Fruit fly (Drosophila melanogaster) whole organism, embryonic: ENCODE measurements around the gene Cyp4g15.

Experiments used
- Atf6 ChIP-seq: fragments of 200-800 bp; sonication (Bioruptor generic); IDR thresholded peaks from 2 replicates; pipeline ENCODE4 v1.3.6; 2022; ENCODE audit warnings: missing biosample characterization, missing genetic modification characterization
- CG10147 ChIP-seq: fragments of 200-800 bp; sonication (Bioruptor generic); optimal IDR thresholded peaks from 2 replicates; lab custom pipeline; 2019; ENCODE audit warnings: missing biosample characterization, mild to moderate bottlenecking, missing genetic modification characterization, moderate library complexity
- CG10366 ChIP-seq: fragments of 200-800 bp; sonication (Bioruptor generic); IDR thresholded peaks from 2 replicates; pipeline ENCODE4 v1.3.6; 2022; ENCODE audit warnings: missing biosample characterization, missing genetic modification characterization
- CG10543 ChIP-seq: fragments of 200-800 bp; sonication (Bioruptor generic); optimal IDR thresholded peaks from 3 replicates; lab custom pipeline; 2017; ENCODE audit warnings: missing biosample characterization, mild to moderate bottlenecking, missing genetic modification characterization, moderate library complexity
- CG10565 ChIP-seq: fragments of 200-800 bp; sonication (Bioruptor generic); optimal IDR thresholded peaks from 3 replicates; lab custom pipeline; 2016; ENCODE audit warnings: missing biosample characterization, mild to moderate bottlenecking, missing genetic modification characterization
- CG11723 ChIP-seq: fragments of 200-800 bp; sonication (Bioruptor generic); optimal IDR thresholded peaks from 2 replicates; lab custom pipeline; 2017; ENCODE audit warnings: missing biosample characterization, mild to moderate bottlenecking, missing genetic modification characterization
- CG12299 ChIP-seq: fragments of 200-800 bp; sonication (Bioruptor generic); optimal IDR thresholded peaks from 2 replicates; lab custom pipeline; 2018; ENCODE audit warnings: missing biosample characterization, mild to moderate bottlenecking, missing genetic modification characterization
- CG13894 ChIP-seq: fragments of 200-800 bp; sonication (Bioruptor generic); optimal IDR thresholded peaks from 3 replicates; lab custom pipeline; 2018; ENCODE audit warnings: missing biosample characterization, mild to moderate bottlenecking, missing genetic modification characterization, moderate library complexity
- CG15514 ChIP-seq: fragments of 200-800 bp; sonication (Bioruptor generic); optimal IDR thresholded peaks from 3 replicates; lab custom pipeline; 2017; ENCODE audit warnings: missing biosample characterization, missing genetic modification characterization, mild to moderate bottlenecking, moderate library complexity, missing genetic modification reagents
- CG16779 ChIP-seq: fragments of 200-800 bp; sonication (Bioruptor generic); IDR thresholded peaks from 2 replicates; pipeline ENCODE4 v1.3.6; 2022; ENCODE audit warnings: missing biosample characterization, missing genetic modification characterization
- CG17568 ChIP-seq: fragments of 200-800 bp; sonication (Bioruptor generic); optimal IDR thresholded peaks from 2 replicates; lab custom pipeline; 2018; ENCODE audit warnings: missing biosample characterization, mild to moderate bottlenecking, missing genetic modification characterization, moderate library complexity
- CG2889 ChIP-seq: fragments of 200-800 bp; sonication (Bioruptor generic); IDR thresholded peaks from 3 replicates; pipeline ENCODE4 v1.3.6; 2022; ENCODE audit warnings: missing biosample characterization, missing genetic modification characterization
- CG30403 ChIP-seq: fragments of 200-800 bp; sonication (Bioruptor generic); optimal IDR thresholded peaks from 3 replicates; lab custom pipeline; 2016; ENCODE audit warnings: missing biosample characterization, missing genetic modification characterization
- CG3407 ChIP-seq: fragments of 200-800 bp; sonication (Bioruptor generic); optimal IDR thresholded peaks from 2 replicates; lab custom pipeline; 2018; ENCODE audit warnings: missing biosample characterization, mild to moderate bottlenecking, missing genetic modification characterization
- CG3726 ChIP-seq: fragments of 200-800 bp; sonication (Bioruptor generic); IDR thresholded peaks from 3 replicates; pipeline ENCODE4, ENCODE4 v1.3.6; 2022; ENCODE audit warnings: missing biosample characterization, missing genetic modification characterization
- CG4707 ChIP-seq: fragments of 200-800 bp; sonication (Bioruptor generic); optimal IDR thresholded peaks from 2 replicates; lab custom pipeline; 2018; ENCODE audit warnings: missing biosample characterization, mild to moderate bottlenecking, missing genetic modification characterization, moderate library complexity
- CG5245 ChIP-seq: fragments of 200-800 bp; sonication (Bioruptor generic); optimal IDR thresholded peaks from 3 replicates; lab custom pipeline; 2016; ENCODE audit warnings: missing biosample characterization, missing genetic modification characterization
- CG6683 ChIP-seq: fragments of 200-800 bp; sonication (Bioruptor generic); optimal IDR thresholded peaks from 2 replicates; lab custom pipeline; 2017; ENCODE audit warnings: missing biosample characterization, mild to moderate bottlenecking, missing genetic modification characterization, missing genetic modification reagents
- CG6689 ChIP-seq: fragments of 200-800 bp; sonication (Bioruptor generic); IDR thresholded peaks from 2 replicates; pipeline ENCODE4 v1.3.6; 2022; ENCODE audit warnings: missing biosample characterization, missing genetic modification characterization
- CG6854 ChIP-seq: fragments of 200-800 bp; sonication (Bioruptor generic); optimal IDR thresholded peaks from 3 replicates; lab custom pipeline; 2017; ENCODE audit warnings: missing biosample characterization, mild to moderate bottlenecking, missing genetic modification characterization
- CG8944 ChIP-seq: fragments of 200-800 bp; sonication (Bioruptor generic); optimal IDR thresholded peaks from 3 replicates; lab custom pipeline; 2016; ENCODE audit warnings: missing biosample characterization, missing genetic modification characterization
- Dll ChIP-seq: fragments of 200-800 bp; sonication (Bioruptor generic); IDR thresholded peaks from 4 replicates; pipeline ENCODE4 v1.3.6; 2022; ENCODE audit warnings: missing biosample characterization, missing genetic modification characterization; ENCODE audit not compliant: partially characterized antibody
- Dp ChIP-seq: fragments of 200-800 bp; sonication (Bioruptor generic); optimal IDR thresholded peaks from 2 replicates; lab custom pipeline; 2018; ENCODE audit warnings: missing biosample characterization, mild to moderate bottlenecking, missing genetic modification characterization, moderate library complexity
- Ets97D ChIP-seq: fragments of 200-800 bp; sonication (Bioruptor generic); optimal IDR thresholded peaks from 3 replicates; lab custom pipeline; 2016; ENCODE audit warnings: missing biosample characterization, missing genetic modification characterization
- HLH3B ChIP-seq: fragments of 200-800 bp; sonication (Bioruptor generic); IDR thresholded peaks from 2 replicates; pipeline ENCODE4 v1.3.6; 2022; ENCODE audit warnings: missing biosample characterization, missing genetic modification characterization
- Hr78 ChIP-seq, 2 experiments: fragments of 200-800 bp in 1 of 2; fragments of >200 bp in 1 of 2; sonication (Bioruptor generic) in 1 of 2; optimal IDR thresholded peaks; 2 replicates each; lab custom pipeline; 2017 to 2019; ENCODE audit warnings: missing biosample characterization in 2 of 2, missing genetic modification characterization in 2 of 2, mild to moderate bottlenecking in 1 of 2, moderate library complexity in 1 of 2
- MBD-R2 ChIP-seq: fragments of 200-800 bp; sonication (Bioruptor generic); IDR thresholded peaks from 2 replicates; pipeline ENCODE4 v1.3.6; 2022; ENCODE audit warnings: missing biosample characterization, missing genetic modification characterization
- Med ChIP-seq: fragments of 200-800 bp; sonication (Bioruptor generic); peaks from one replicate; lab custom pipeline; 2016; ENCODE audit warnings: missing biosample characterization, missing genetic modification characterization, mild to moderate bottlenecking, inconsistent platforms, moderate library complexity
- Rx ChIP-seq: fragments of 200-800 bp; sonication (Bioruptor generic); IDR thresholded peaks from 2 replicates; pipeline ENCODE4 v1.3.6; 2022; ENCODE audit warnings: missing biosample characterization, missing genetic modification characterization
- Side ChIP-seq: fragments of 200-800 bp; sonication (Bioruptor generic); optimal IDR thresholded peaks from 2 replicates; lab custom pipeline; 2016; ENCODE audit warnings: missing biosample characterization, missing genetic modification characterization
- Stat92E ChIP-seq, 3 experiments: fragments of >200 bp in 2 of 3; fragments of 200-800 bp in 1 of 3; sonication (Bioruptor generic) in 1 of 3; optimal IDR thresholded peaks; 2 replicates each; lab custom pipeline; 2017 to 2019; ENCODE audit warnings: missing biosample characterization in 3 of 3, missing genetic modification characterization in 3 of 3, mild to moderate bottlenecking in 1 of 3, moderate library complexity in 1 of 3
- TFAM ChIP-seq: fragments of 200-800 bp; sonication (Bioruptor generic); optimal IDR thresholded peaks from 2 replicates; lab custom pipeline; 2017; ENCODE audit warnings: missing biosample characterization, missing genetic modification characterization, inconsistent platforms
- al ChIP-seq: fragments of 200-800 bp; sonication (Bioruptor generic); IDR thresholded peaks from 2 replicates; pipeline ENCODE4 v1.3.6; 2022; ENCODE audit warnings: missing biosample characterization, missing genetic modification characterization
- ase ChIP-seq: fragments of 200-800 bp; sonication (Bioruptor generic); IDR thresholded peaks from 3 replicates; pipeline ENCODE4 v1.3.6; 2022; ENCODE audit warnings: missing biosample characterization, missing genetic modification characterization
- ash1 ChIP-seq: fragments of 200-800 bp; sonication (Bioruptor generic); optimal IDR thresholded peaks from 2 replicates; lab custom pipeline; 2018; ENCODE audit warnings: missing biosample characterization, mild to moderate bottlenecking, missing genetic modification characterization
- cato ChIP-seq: fragments of 200-800 bp; sonication (Bioruptor generic); optimal IDR thresholded peaks from 2 replicates; lab custom pipeline; 2016; ENCODE audit warnings: missing biosample characterization, missing genetic modification characterization, borderline replicate concordance
- chinmo ChIP-seq: fragments of 200-800 bp; sonication (Bioruptor generic); IDR thresholded peaks from 4 replicates; pipeline ENCODE4 v1.3.6; 2022; ENCODE audit warnings: missing biosample characterization, missing genetic modification characterization; ENCODE audit not compliant: partially characterized antibody
- corto ChIP-seq: fragments of 200-800 bp; sonication (Bioruptor generic); optimal IDR thresholded peaks from 2 replicates; lab custom pipeline; 2016; ENCODE audit warnings: missing biosample characterization, mild to moderate bottlenecking, missing genetic modification characterization, moderate library complexity
- dmrt99B ChIP-seq: fragments of 200-800 bp; sonication (Bioruptor generic); optimal IDR thresholded peaks from 2 replicates; lab custom pipeline; 2018; ENCODE audit warnings: missing biosample characterization, mild to moderate bottlenecking, missing genetic modification characterization, moderate library complexity
- eve ChIP-seq, 2 experiments: fragments of >200 bp; optimal IDR thresholded peaks; 2 replicates each; lab custom pipeline; 2017; ENCODE audit warnings: missing biosample characterization in 2 of 2, missing genetic modification characterization in 2 of 2
- ftz-f1 ChIP-seq: fragments of 200-800 bp; sonication (Bioruptor generic); optimal IDR thresholded peaks from 2 replicates; lab custom pipeline; 2016; ENCODE audit warnings: missing biosample characterization, missing genetic modification characterization
- kni ChIP-seq: fragments of 200-800 bp; sonication (Bioruptor generic); optimal IDR thresholded peaks from 3 replicates; lab custom pipeline; 2017; ENCODE audit warnings: mild to moderate bottlenecking, missing biosample characterization, missing genetic modification reagents, missing genetic modification characterization
- mld ChIP-seq: fragments of 200-800 bp; sonication (Bioruptor generic); IDR thresholded peaks from 3 replicates; pipeline ENCODE4 v1.3.6; 2022; ENCODE audit warnings: missing biosample characterization, missing genetic modification characterization; ENCODE audit not compliant: partially characterized antibody
- nerfin-1 ChIP-seq: fragments of 200-800 bp; sonication (Bioruptor generic); optimal IDR thresholded peaks from 3 replicates; lab custom pipeline; 2019; ENCODE audit warnings: missing biosample characterization, mild to moderate bottlenecking, missing genetic modification characterization, moderate library complexity
- odd ChIP-seq: fragments of 200-800 bp; sonication (Bioruptor generic); optimal IDR thresholded peaks from 2 replicates; lab custom pipeline; 2017; ENCODE audit warnings: missing biosample characterization, mild to moderate bottlenecking, missing genetic modification characterization
- pros ChIP-seq: fragments of 200-800 bp; sonication (Bioruptor generic); optimal IDR thresholded peaks from 3 replicates; lab custom pipeline; 2019; ENCODE audit warnings: missing biosample characterization, mild to moderate bottlenecking, missing genetic modification characterization, moderate library complexity
- row ChIP-seq: fragments of 200-800 bp; sonication (Bioruptor generic); IDR thresholded peaks from 3 replicates; pipeline ENCODE4 v1.3.6; 2022; ENCODE audit warnings: missing biosample characterization, missing genetic modification characterization
- schlank ChIP-seq: fragments of 200-800 bp; sonication (Bioruptor generic); optimal IDR thresholded peaks from 2 replicates; lab custom pipeline; 2018; ENCODE audit warnings: missing biosample characterization, mild to moderate bottlenecking, missing genetic modification characterization
- tin ChIP-seq: fragments of 200-800 bp; sonication (Bioruptor generic); optimal IDR thresholded peaks from 3 replicates; lab custom pipeline; 2016; ENCODE audit warnings: missing biosample characterization, missing genetic modification characterization
- vnd ChIP-seq: fragments of 200-800 bp; sonication (Bioruptor generic); IDR thresholded peaks from 3 replicates; pipeline ENCODE4 v1.3.6; 2022; ENCODE audit warnings: missing biosample characterization, missing genetic modification characterization; ENCODE audit not compliant: partially characterized antibody
- z ChIP-seq: fragments of 200-800 bp; sonication (Bioruptor generic); IDR thresholded peaks from 3 replicates; pipeline ENCODE4 v1.3.6; 2022; ENCODE audit warnings: missing biosample characterization, missing genetic modification characterization

Cyp4g15 gene

dm6 chrX:11433930-11434329 lies 42.9 kb upstream of the Cyp4g15 start (continued):
- TF ChIP-seq pros (no peak), CG5245 (GFP tag; lab: Kevin White, UChicago) (no peak), Dp (GFP tag; lab: Kevin White, UChicago) (no peak), MBD-R2 (no peak), Atf6 (GFP tag; lab: Robert Waterston, UW) (no peak), nerfin-1 (tag; lab: Kevin White, UChicago) (no peak), Ets97D (no peak), HLH3B (GFP tag; lab: Robert Waterston, UW) (no peak), cato (GFP tag; lab: Kevin White, UChicago) (no peak), Side (GFP tag; lab: Kevin White, UChicago) (no peak), eve (GFP tag; optimal IDR thresholded peaks at IDR 0.05; lab: Kevin White, UChicago) (no peak), schlank (tag; lab: Kevin White, UChicago) (no peak), z (GFP tag; lab: Robert Waterston, UW) (no peak), Stat92E (GFP tag; optimal IDR thresholded peaks at IDR 0.05; lab: Kevin White, UChicago) (no peak), CG6689 (GFP tag; lab: Robert Waterston, UW) (no peak), CG4707 (no peak), CG10147 (GFP tag; lab: Kevin White, UChicago) (no peak), Rx (no peak), ftz-f1 (GFP tag; lab: Kevin White, UChicago) (peak; percentile 30), chinmo (peak; percentile 46; the same call in 1 of the 4 replicates), CG13894 (tag; lab: Kevin White, UChicago) (peak; percentile 62), ash1 (GFP tag; lab: Kevin White, UChicago) (no peak), odd (GFP tag; lab: Kevin White, UChicago) (no peak), CG16779 (GFP tag; lab: Robert Waterston, UW) (no peak), TFAM (GFP tag; lab: Kevin White, UChicago) (no peak), CG6683 (GFP tag; lab: Kevin White, UChicago) (no peak), corto (no peak), mld (GFP tag; lab: Robert Waterston, UW) (no peak), row (GFP tag; lab: Robert Waterston, UW) (no peak), CG6854 (GFP tag; lab: Kevin White, UChicago) (no peak), kni (GFP tag; lab: Kevin White, UChicago) (no peak), Hr78 (GFP tag; optimal IDR thresholded peaks at IDR 0.05; lab: Kevin White, UChicago) (peak in 1 of 2 experiments; percentile 30), Dll (no peak), CG12299 (no peak), CG2889 (GFP tag; lab: Robert Waterston, UW) (0 out of 3 replicates have a peak, but pooled peaks have one; percentile 39)

- TF ChIP-seq CG15514 (GFP tag; lab: Kevin White, UChicago) (peak; percentile 26), CG10543 (GFP tag; lab: Kevin White, UChicago) (peak; percentile 39), CG8944 (GFP tag; lab: Kevin White, UChicago) (no peak), CG11723 (GFP tag; lab: Kevin White, UChicago) (no peak), al (GFP tag; lab: Robert Waterston, UW) (no peak), tin (GFP tag; lab: Kevin White, UChicago) (no peak), dmrt99B (tag; lab: Kevin White, UChicago) (peak; percentile 5), vnd (GFP tag; lab: Robert Waterston, UW) (no peak), CG17568 (no peak), chinmo (0 out of 4 replicates have a peak, but pooled peaks have one; percentile 19), CG3407 (GFP tag; lab: Kevin White, UChicago) (peak; percentile 19), CG10366 (GFP tag; lab: Robert Waterston, UW) (no peak), ase (GFP tag; lab: Robert Waterston, UW) (no peak), CG10565 (GFP tag; lab: Kevin White, UChicago) (no peak), CG30403 (GFP tag; lab: Kevin White, UChicago) (no peak), CG3726 (GFP tag; lab: Robert Waterston, UW) (no peak), Med (GFP tag; lab: Kevin White, UChicago) (no peak)
Measured at dm6 chrX:11439270-11439669, 37.6 kb upstream of the Cyp4g15 start.
